Fruit fly (Drosophila melanogaster) whole organism, embryonic: ENCODE data around the gene CG13924.

Experiments used
- ATbp ChIP-seq: fragments of 200-800 bp; sonication (Bioruptor generic); optimal IDR thresholded peaks from 2 replicates; lab custom pipeline; 2017; ENCODE audit warnings: missing biosample characterization, mild to moderate bottlenecking, missing genetic modification characterization, missing genetic modification reagents
- Awh ChIP-seq: fragments of 200-800 bp; sonication (Bioruptor generic); IDR thresholded peaks from 2 replicates; pipeline ENCODE4, ENCODE4 v1.3.6; 2022; ENCODE audit warnings: missing biosample characterization, missing genetic modification characterization
- B-H2 ChIP-seq: fragments of 200-800 bp; sonication (Bioruptor generic); optimal IDR thresholded peaks from 2 replicates; lab custom pipeline; 2018; ENCODE audit warnings: missing biosample characterization, mild to moderate bottlenecking, missing genetic modification characterization
- CG10274 ChIP-seq: fragments of 200-800 bp; sonication (Bioruptor generic); optimal IDR thresholded peaks from 3 replicates; lab custom pipeline; 2017; ENCODE audit warnings: missing biosample characterization, mild to moderate bottlenecking, missing genetic modification characterization
- CG11560 ChIP-seq: fragments of 200-800 bp; sonication (Bioruptor generic); IDR thresholded peaks from 3 replicates; pipeline ENCODE4 v1.3.6; 2022; ENCODE audit warnings: missing biosample characterization, missing genetic modification characterization
- CG1233 ChIP-seq: fragments of 200-800 bp; sonication (Bioruptor generic); optimal IDR thresholded peaks from 4 replicates; lab custom pipeline; 2018; ENCODE audit warnings: missing biosample characterization, mild to moderate bottlenecking, missing genetic modification characterization
- CG2129 ChIP-seq: fragments of 200-800 bp; sonication (Bioruptor generic); IDR thresholded peaks from 2 replicates; pipeline ENCODE4 v1.3.6; 2022; ENCODE audit warnings: missing biosample characterization, missing genetic modification characterization; ENCODE audit not compliant: partially characterized antibody
- CG2199 ChIP-seq: fragments of 200-800 bp; sonication (Bioruptor generic); IDR thresholded peaks from 3 replicates; pipeline ENCODE4 v1.3.6; 2022; ENCODE audit warnings: missing biosample characterization, missing genetic modification characterization
- CG2875 ChIP-seq: fragments of 200-800 bp; sonication (Bioruptor generic); optimal IDR thresholded peaks from 2 replicates; lab custom pipeline; 2017; ENCODE audit warnings: missing biosample characterization, mild to moderate bottlenecking, missing genetic modification characterization, missing genetic modification reagents
- CG30403 ChIP-seq: fragments of 200-800 bp; sonication (Bioruptor generic); optimal IDR thresholded peaks from 3 replicates; lab custom pipeline; 2016; ENCODE audit warnings: missing biosample characterization, missing genetic modification characterization
- CG34376 ChIP-seq: fragments of 200-800 bp; sonication (Bioruptor generic); optimal IDR thresholded peaks from 2 replicates; lab custom pipeline; 2018; ENCODE audit warnings: missing biosample characterization, mild to moderate bottlenecking, missing genetic modification characterization
- CG3838 ChIP-seq: fragments of 200-800 bp; sonication (Bioruptor generic); optimal IDR thresholded peaks from 3 replicates; lab custom pipeline; 2016; ENCODE audit warnings: missing biosample characterization, missing genetic modification characterization
- CG7987 ChIP-seq: fragments of 200-800 bp; sonication (Bioruptor generic); optimal IDR thresholded peaks from 2 replicates; lab custom pipeline; 2018; ENCODE audit warnings: missing biosample characterization, mild to moderate bottlenecking, missing genetic modification characterization, moderate library complexity
- CG8089 ChIP-seq: fragments of 200-800 bp; sonication (Bioruptor generic); optimal IDR thresholded peaks from 3 replicates; lab custom pipeline; 2016; ENCODE audit warnings: missing biosample characterization, missing genetic modification characterization
- Deaf1 ChIP-seq: fragments of 200-800 bp; optimal IDR thresholded peaks from 3 replicates; lab custom pipeline; 2019; ENCODE audit warnings: missing biosample characterization, mild to moderate bottlenecking, missing genetic modification characterization, moderate library complexity
- Dek ChIP-seq: fragments of 200-800 bp; sonication (Bioruptor generic); optimal IDR thresholded peaks from 3 replicates; lab custom pipeline; 2019; ENCODE audit warnings: missing biosample characterization, mild to moderate bottlenecking, missing genetic modification characterization, moderate library complexity
- Dip3 ChIP-seq: fragments of 200-800 bp; sonication (Bioruptor generic); optimal IDR thresholded peaks from 3 replicates; lab custom pipeline; 2016; ENCODE audit warnings: missing biosample characterization, missing genetic modification characterization
- E2f2 ChIP-seq: fragments of 200-800 bp; sonication (Bioruptor generic); IDR thresholded peaks from 2 replicates; pipeline ENCODE4 v1.3.6; 2022; ENCODE audit warnings: missing biosample characterization, missing genetic modification characterization
- Ets65A ChIP-seq: fragments of 200-800 bp; sonication (Bioruptor generic); peaks from one replicate; lab custom pipeline; 2016; ENCODE audit warnings: missing biosample characterization, missing genetic modification characterization
- H2.0 ChIP-seq: fragments of 200-800 bp; sonication (Bioruptor generic); IDR thresholded peaks from 2 replicates; pipeline ENCODE4 v1.3.6; 2022; ENCODE audit warnings: missing biosample characterization, missing genetic modification characterization
- HLHmδ ChIP-seq: fragments of 200-800 bp; sonication (Bioruptor generic); optimal IDR thresholded peaks from 2 replicates; lab custom pipeline; 2018; ENCODE audit warnings: missing biosample characterization, mild to moderate bottlenecking, missing genetic modification characterization, moderate library complexity
- Hr3 ChIP-seq: fragments of 200-800 bp; sonication (Bioruptor generic); optimal IDR thresholded peaks from 3 replicates; lab custom pipeline; 2016; ENCODE audit warnings: missing biosample characterization, missing genetic modification characterization
- Hsf ChIP-seq: fragments of 200-800 bp; sonication (Bioruptor generic); optimal IDR thresholded peaks from 3 replicates; lab custom pipeline; 2016; ENCODE audit warnings: missing biosample characterization, missing genetic modification characterization
- Med ChIP-seq: fragments of 200-800 bp; sonication (Bioruptor generic); peaks from one replicate; lab custom pipeline; 2016; ENCODE audit warnings: missing biosample characterization, missing genetic modification characterization, mild to moderate bottlenecking, inconsistent platforms, moderate library complexity
- Mes4 ChIP-seq: fragments of 200-800 bp; sonication (Bioruptor generic); optimal IDR thresholded peaks from 2 replicates; lab custom pipeline; 2016; ENCODE audit warnings: missing biosample characterization, missing genetic modification characterization
- Nf-YA ChIP-seq: fragments of 200-800 bp; sonication (Bioruptor generic); IDR thresholded peaks from 2 replicates; pipeline ENCODE4 v1.3.6; 2022; ENCODE audit warnings: missing biosample characterization, missing genetic modification characterization
- TFAM ChIP-seq: fragments of 200-800 bp; sonication (Bioruptor generic); optimal IDR thresholded peaks from 2 replicates; lab custom pipeline; 2017; ENCODE audit warnings: missing biosample characterization, missing genetic modification characterization, inconsistent platforms
- Xbp1 ChIP-seq: fragments of 200-800 bp; sonication (Bioruptor generic); optimal IDR thresholded peaks from 3 replicates; lab custom pipeline; 2016; ENCODE audit warnings: missing biosample characterization, mild to moderate bottlenecking, missing genetic modification characterization
- cas ChIP-seq: fragments of 200-800 bp; sonication (Bioruptor generic); IDR thresholded peaks from 2 replicates; pipeline ENCODE4 v1.3.6; 2022; ENCODE audit warnings: missing biosample characterization, missing genetic modification characterization
- chif ChIP-seq, 2 experiments: fragments of 200-800 bp; sonication (Bioruptor generic); optimal IDR thresholded peaks; 3 replicates each; lab custom pipeline; 2016; ENCODE audit warnings: missing biosample characterization in 2 of 2, missing genetic modification characterization in 2 of 2
- ci ChIP-seq: fragments of 200-800 bp; sonication (Bioruptor generic); IDR thresholded peaks from 3 replicates; pipeline ENCODE4 v1.3.6; 2022; ENCODE audit warnings: missing biosample characterization, missing genetic modification characterization
- dan ChIP-seq: fragments of 200-800 bp; sonication (Bioruptor generic); IDR thresholded peaks from 2 replicates; pipeline ENCODE4 v1.3.6; 2022; ENCODE audit warnings: missing biosample characterization, missing genetic modification characterization
- dysf ChIP-seq: fragments of 200-800 bp; sonication (Bioruptor generic); IDR thresholded peaks from 3 replicates; pipeline ENCODE4 v1.3.6; 2022; ENCODE audit warnings: missing biosample characterization, missing genetic modification characterization
- eve ChIP-seq, 2 experiments: fragments of >200 bp; optimal IDR thresholded peaks; 2 replicates each; lab custom pipeline; 2017; ENCODE audit warnings: missing biosample characterization in 2 of 2, missing genetic modification characterization in 2 of 2
- fd102C ChIP-seq: fragments of 200-800 bp; sonication (Bioruptor generic); optimal IDR thresholded peaks from 2 replicates; lab custom pipeline; 2018; ENCODE audit warnings: missing biosample characterization, mild to moderate bottlenecking, missing genetic modification characterization, moderate library complexity
- fd64A ChIP-seq: fragments of 200-800 bp; sonication (Bioruptor generic); optimal IDR thresholded peaks from 3 replicates; lab custom pipeline; 2018; ENCODE audit warnings: missing biosample characterization, mild to moderate bottlenecking, missing genetic modification characterization
- fu2 ChIP-seq: fragments of 200-800 bp; sonication (Bioruptor generic); optimal IDR thresholded peaks from 2 replicates; lab custom pipeline; 2016; ENCODE audit warnings: missing biosample characterization, missing genetic modification characterization
- gsb-n ChIP-seq: fragments of 200-800 bp; sonication (Bioruptor generic); optimal IDR thresholded peaks from 3 replicates; lab custom pipeline; 2018; ENCODE audit warnings: missing biosample characterization, mild to moderate bottlenecking, missing genetic modification characterization
- hbn ChIP-seq: fragments of 200-800 bp; sonication (Bioruptor generic); IDR thresholded peaks from 2 replicates; pipeline ENCODE4 v1.3.6; 2022; ENCODE audit warnings: missing biosample characterization, missing genetic modification characterization; ENCODE audit not compliant: partially characterized antibody
- hth ChIP-seq: fragments of >200 bp; optimal IDR thresholded peaks from 2 replicates; lab custom pipeline; 2017; ENCODE audit warnings: inconsistent platforms
- inv ChIP-seq: fragments of 200-800 bp; sonication (Bioruptor generic); IDR thresholded peaks from 2 replicates; pipeline ENCODE4 v1.3.6; 2022; ENCODE audit warnings: missing biosample characterization, missing genetic modification characterization; ENCODE audit not compliant: partially characterized antibody
- kay ChIP-seq: fragments of 200-800 bp; sonication (Bioruptor generic); optimal IDR thresholded peaks from 2 replicates; lab custom pipeline; 2016; ENCODE audit warnings: missing biosample characterization, missing genetic modification characterization
- knrl ChIP-seq: fragments of 200-800 bp; sonication (Bioruptor generic); IDR thresholded peaks from 3 replicates; pipeline ENCODE4 v1.3.6; 2022; ENCODE audit warnings: missing biosample characterization, missing genetic modification characterization; ENCODE audit not compliant: partially characterized antibody
- maf-S ChIP-seq: fragments of 200-800 bp; sonication (Bioruptor generic); optimal IDR thresholded peaks from 2 replicates; lab custom pipeline; 2016; ENCODE audit warnings: missing biosample characterization, missing genetic modification characterization
- onecut ChIP-seq: fragments of 200-800 bp; sonication (Bioruptor generic); IDR thresholded peaks from 2 replicates; pipeline ENCODE4 v1.3.6; 2022; ENCODE audit warnings: missing biosample characterization, missing genetic modification characterization
- pzg ChIP-seq: fragments of 200-800 bp; sonication (Bioruptor generic); optimal IDR thresholded peaks from 3 replicates; lab custom pipeline; 2018; ENCODE audit warnings: missing biosample characterization, mild to moderate bottlenecking, missing genetic modification characterization, moderate library complexity
- ro ChIP-seq: fragments of 200-800 bp; sonication (Bioruptor generic); IDR thresholded peaks from 2 replicates; pipeline ENCODE4 v1.3.6; 2022; ENCODE audit warnings: missing biosample characterization, missing genetic modification characterization
- slbo ChIP-seq: fragments of 200-800 bp; sonication (Bioruptor generic); IDR thresholded peaks from 2 replicates; pipeline ENCODE4 v1.3.6; 2022; ENCODE audit warnings: missing biosample characterization, missing genetic modification characterization
- so ChIP-seq: fragments of 200-800 bp; sonication (Bioruptor generic); IDR thresholded peaks from 3 replicates; pipeline ENCODE4 v1.3.6; 2022; ENCODE audit warnings: missing biosample characterization, missing genetic modification characterization
- stc ChIP-seq: fragments of 200-800 bp; sonication (Bioruptor generic); IDR thresholded peaks from 2 replicates; pipeline ENCODE4 v1.3.6; 2022; ENCODE audit warnings: missing biosample characterization, missing genetic modification characterization
- tgo ChIP-seq: fragments of 200-800 bp; sonication (Bioruptor generic); IDR thresholded peaks from 3 replicates; pipeline ENCODE4 v1.3.6; 2022; ENCODE audit warnings: missing biosample characterization, missing genetic modification characterization
- zfh1 ChIP-seq: fragments of 200-800 bp; sonication (Bioruptor generic); IDR thresholded peaks from 3 replicates; pipeline ENCODE4 v1.3.6; 2022; ENCODE audit warnings: missing biosample characterization, missing genetic modification characterization

CG13924 gene

dm6 chr3L:1886125-1886544, 16.3 kb downstream of the CG13924 start (continued):
- TF ChIP-seq CG2199 (GFP tag; lab: Robert Waterston, UW) (peak; percentile 91; the same call in 2 of the 3 replicates), Dip3 (GFP tag; lab: Kevin White, UChicago) (peak; percentile 32), E2f2 (GFP tag; lab: Robert Waterston, UW) (peak; percentile 54; the same call in 1 of the 2 replicates), Ets65A (peak; percentile 98), Deaf1 (tag; lab: Kevin White, UChicago) (no peak), CG3838 (peak; percentile 57), onecut (GFP tag; lab: Robert Waterston, UW) (peak; percentile 78), so (GFP tag; lab: Robert Waterston, UW) (peak; percentile 87), hth (no peak), fd64A (GFP tag; lab: Kevin White, UChicago) (peak; percentile 73), Med (GFP tag; lab: Kevin White, UChicago) (peak; percentile 96), ATbp (peak; percentile 84), slbo (GFP tag; lab: Robert Waterston, UW) (peak; percentile 64; the same call in 1 of the 2 replicates), ci (peak; percentile 96), TFAM (GFP tag; lab: Kevin White, UChicago) (peak; percentile 62), hbn (no peak), B-H2 (no peak), CG7987 (GFP tag; lab: Kevin White, UChicago) (no peak), CG30403 (GFP tag; lab: Kevin White, UChicago) (peak; percentile 78), dan (GFP tag; lab: Robert Waterston, UW) (peak; percentile 78), CG10274 (GFP tag; lab: Kevin White, UChicago) (peak; percentile 50), inv (GFP tag; lab: Robert Waterston, UW) (no peak), H2.0 (GFP tag; lab: Robert Waterston, UW) (peak; percentile 79), Hr3 (GFP tag; lab: Kevin White, UChicago) (peak; percentile 80), gsb-n (tag; lab: Kevin White, UChicago) (peak; percentile 81), HLHmδ (GFP tag; lab: Kevin White, UChicago) (no peak), Dek (tag; lab: Kevin White, UChicago) (peak; percentile 27), Hsf (GFP tag; lab: Kevin White, UChicago) (peak; percentile 87), kay (GFP tag; lab: Kevin White, UChicago) (peak; percentile 75), CG1233 (GFP tag; lab: Kevin White, UChicago) (peak; percentile 80), CG2875 (peak; percentile 81), CG2129 (GFP tag; lab: Robert Waterston, UW) (no peak), eve (GFP tag; optimal IDR thresholded peaks at IDR 0.05; lab: Kevin White, UChicago) (peak; percentile 74 to 92), zfh1 (GFP tag; lab: Robert Waterston, UW) (peak; percentile 95), fu2 (GFP tag; lab: Kevin White, UChicago) (peak; percentile 39), Mes4 (peak; percentile 78), Nf-YA (GFP tag; lab: Robert Waterston, UW) (peak; percentile 76), knrl (GFP tag; lab: Robert Waterston, UW) (no peak), CG34376 (no peak), cas (GFP tag; lab: Robert Waterston, UW) (no peak), CG11560 (tag; lab: Robert Waterston, UW) (no peak), Xbp1 (peak; percentile 89), CG8089 (GFP tag; lab: Kevin White, UChicago) (peak; percentile 79), dysf (GFP tag; lab: Robert Waterston, UW) (peak; percentile 78), chif (GFP tag; optimal IDR thresholded peaks at IDR 0.05; lab: Kevin White, UChicago) (peak; percentile 86 to 92), stc (GFP tag; lab: Robert Waterston, UW) (peak; percentile 82), fd102C (peak; percentile 91), ro (GFP tag; lab: Robert Waterston, UW) (peak; percentile 37; the same call in 1 of the 2 replicates), maf-S (peak; percentile 41), tgo (GFP tag; lab: Robert Waterston, UW) (peak; percentile 78), pzg (GFP tag; lab: Kevin White, UChicago) (no peak), Awh (GFP tag; lab: Robert Waterston, UW) (peak; percentile 85)
